Fruit fly (Drosophila melanogaster) whole organism, wandering third instar larva: ENCODE data around the gene CG34316.

Experiments
- Abd-B ChIP-seq: fragments of >200 bp; optimal IDR thresholded peaks from 2 replicates; lab custom pipeline; 2017; ENCODE audit warnings: missing biosample characterization, missing genetic modification characterization
- CG9705 ChIP-seq: fragments of 200-800 bp; sonication (Bioruptor generic); optimal IDR thresholded peaks from 2 replicates; lab custom pipeline; 2018; ENCODE audit warnings: missing biosample characterization, mild to moderate bottlenecking, missing genetic modification characterization
- CrebA ChIP-seq: fragments of 200-800 bp; sonication (Bioruptor generic); optimal IDR thresholded peaks from 2 replicates; lab custom pipeline; 2016; ENCODE audit warnings: missing biosample characterization, mild to moderate bottlenecking, missing genetic modification characterization, borderline replicate concordance
- Dfd ChIP-seq: fragments of >200 bp; optimal IDR thresholded peaks from 2 replicates; lab custom pipeline; 2017; ENCODE audit warnings: missing biosample characterization, missing genetic modification characterization
- Dif ChIP-seq: fragments of 200-275, 200-300 bp; sonication (Bioruptor generic); optimal IDR thresholded peaks from 2 replicates; lab custom pipeline; 2018; ENCODE audit warnings: missing biosample characterization, missing genetic modification characterization; ENCODE audit not compliant: partially characterized antibody
- GATAd ChIP-seq: sonication (Bioruptor generic); optimal IDR thresholded peaks from 2 replicates; lab custom pipeline; 2016; ENCODE audit warnings: missing biosample characterization, missing genetic modification characterization
- HLH106 ChIP-seq: fragments of 200-800 bp; optimal IDR thresholded peaks from 3 replicates; lab custom pipeline; 2019; ENCODE audit warnings: missing biosample characterization, mild to moderate bottlenecking, missing genetic modification characterization, moderate library complexity
- Hr78 ChIP-seq: fragments of >200 bp; optimal IDR thresholded peaks from 2 replicates; lab custom pipeline; 2017; ENCODE audit warnings: missing biosample characterization, missing genetic modification characterization
- Hr83 ChIP-seq: fragments of 200-300 bp; sonication (Bioruptor generic); optimal IDR thresholded peaks from 2 replicates; lab custom pipeline; 2016; ENCODE audit warnings: missing biosample characterization, mild to moderate bottlenecking, missing genetic modification characterization, moderate library complexity; ENCODE audit not compliant: poor library complexity, severe bottlenecking
- Jra ChIP-seq: sonication (Bioruptor generic); optimal IDR thresholded peaks from 2 replicates; lab custom pipeline; 2016; ENCODE audit warnings: missing biosample characterization, missing genetic modification characterization
- Myc ChIP-seq: fragments of >200 bp; optimal IDR thresholded peaks from 2 replicates; lab custom pipeline; 2017
- N ChIP-seq: fragments of >200 bp; optimal IDR thresholded peaks from 2 replicates; lab custom pipeline; 2018; ENCODE audit warnings: missing biosample characterization, missing external identifiers, missing genetic modification characterization
- OdsH ChIP-seq: fragments of 200-800 bp; sonication (Bioruptor generic); optimal IDR thresholded peaks from 2 replicates; lab custom pipeline; 2016; ENCODE audit warnings: missing biosample characterization, mild to moderate bottlenecking, missing genetic modification characterization
- Rel ChIP-seq, 2 experiments: fragments of 200-800 bp; sonication (Bioruptor generic) in 1 of 2; optimal IDR thresholded peaks; 2 replicates in 1 of 2; 3 replicates in 1 of 2; lab custom pipeline; 2016 to 2019; ENCODE audit warnings: mild to moderate bottlenecking in 2 of 2, missing biosample characterization in 2 of 2, missing genetic modification characterization in 2 of 2, moderate library complexity in 1 of 2
- Sp1 ChIP-seq: fragments of 200-800 bp; sonication (Bioruptor generic); optimal IDR thresholded peaks from 3 replicates; lab custom pipeline; 2019; ENCODE audit warnings: missing biosample characterization, mild to moderate bottlenecking, missing genetic modification characterization, moderate library complexity
- Vsx2 ChIP-seq: fragments of 200-300, 225-300 bp; sonication (Bioruptor generic); optimal IDR thresholded peaks from 2 replicates; lab custom pipeline; 2018; ENCODE audit warnings: missing biosample characterization, missing genetic modification characterization; ENCODE audit not compliant: partially characterized antibody
- br ChIP-seq: fragments of 200-800 bp; sonication (Bioruptor generic); optimal IDR thresholded peaks from 2 replicates; lab custom pipeline; 2016; ENCODE audit warnings: missing biosample characterization, missing genetic modification characterization
- dmrt93B ChIP-seq: fragments of 200-800 bp; sonication (Bioruptor generic); optimal IDR thresholded peaks from 2 replicates; lab custom pipeline; 2018; ENCODE audit warnings: missing biosample characterization, mild to moderate bottlenecking, missing genetic modification characterization
- dsf ChIP-seq: sonication (Bioruptor generic); optimal IDR thresholded peaks from 2 replicates; lab custom pipeline; 2016; ENCODE audit warnings: missing biosample characterization, missing genetic modification characterization, borderline replicate concordance
- ey ChIP-seq: fragments of 200-800 bp; sonication (Bioruptor generic); optimal IDR thresholded peaks from 2 replicates; lab custom pipeline; 2016; ENCODE audit warnings: missing biosample characterization, missing genetic modification characterization
- foxo ChIP-seq, 2 experiments: fragments of 200-800 bp; sonication (Bioruptor generic); optimal IDR thresholded peaks; 2 replicates in 1 of 2; 3 replicates in 1 of 2; lab custom pipeline; 2016 to 2017; ENCODE audit warnings: missing biosample characterization in 2 of 2, missing genetic modification characterization in 2 of 2
- fru ChIP-seq: fragments of 200-800 bp; sonication (Bioruptor generic); optimal IDR thresholded peaks from 3 replicates; lab custom pipeline; 2016; ENCODE audit warnings: missing biosample characterization, mild to moderate bottlenecking, missing genetic modification characterization
- h ChIP-seq: fragments of 200-800 bp; sonication (Bioruptor generic); optimal IDR thresholded peaks from 3 replicates; lab custom pipeline; 2016; ENCODE audit warnings: missing biosample characterization, mild to moderate bottlenecking, missing genetic modification characterization
- jim ChIP-seq: fragments of 175-275, 200-325 bp; sonication (Bioruptor generic); optimal IDR thresholded peaks from 2 replicates; lab custom pipeline; 2016; ENCODE audit warnings: missing biosample characterization, mild to moderate bottlenecking, missing genetic modification characterization
- lola ChIP-seq: fragments of >200 bp; optimal IDR thresholded peaks from 2 replicates; lab custom pipeline; 2017; ENCODE audit warnings: missing biosample characterization, missing genetic modification characterization
- pan ChIP-seq: fragments of >200 bp; optimal IDR thresholded peaks from 2 replicates; lab custom pipeline; 2017
- psq ChIP-seq: fragments of 200-800 bp; sonication (Bioruptor generic); optimal IDR thresholded peaks from 3 replicates; lab custom pipeline; 2017; ENCODE audit warnings: missing biosample characterization, mild to moderate bottlenecking, missing genetic modification characterization, moderate library complexity
- rgr ChIP-seq: fragments of 200-800 bp; sonication (Bioruptor generic); optimal IDR thresholded peaks from 3 replicates; lab custom pipeline; 2016; ENCODE audit warnings: missing biosample characterization, mild to moderate bottlenecking, missing genetic modification characterization
- sage ChIP-seq: fragments of 200-800 bp; sonication (Bioruptor generic); optimal IDR thresholded peaks from 2 replicates; lab custom pipeline; 2016; ENCODE audit warnings: missing biosample characterization, mild to moderate bottlenecking, missing genetic modification characterization
- sv ChIP-seq: fragments of 200-800 bp; sonication (Bioruptor generic); optimal IDR thresholded peaks from 3 replicates; lab custom pipeline; 2016; ENCODE audit warnings: missing biosample characterization, missing genetic modification characterization
- tai ChIP-seq: sonication (Bioruptor generic); optimal IDR thresholded peaks from 2 replicates; lab custom pipeline; 2016; ENCODE audit warnings: missing biosample characterization, missing genetic modification characterization
- usp ChIP-seq: fragments of >200 bp; optimal IDR thresholded peaks from 2 replicates; lab custom pipeline; 2017; ENCODE audit warnings: missing biosample characterization, missing genetic modification characterization

The CG34316 gene

dm6 chr3R:15262710-15263672, 32.6 kb downstream of the CG34316 start, which contains the start of the genes eIF2gamma and Set:
Gene eIF2gamma, minus strand, starts transcription at chr3R:15263458.
Gene Set, plus strand, starts transcription at chr3R:15263552.
- TF ChIP-seq Myc (lab: Kevin White, UChicago) (peak; percentile 10), br (GFP tag; lab: Kevin White, UChicago) (no peak), HLH106 (tag; lab: Kevin White, UChicago) (peak; percentile 33), Hr83 (GFP tag; lab: Kevin White, UChicago) (peak; percentile 92), Rel (GFP tag; optimal IDR thresholded peaks at IDR 0.05; lab: Kevin White, UChicago) (no peak), Rel (tag; optimal IDR thresholded peaks at IDR 0.05; lab: Kevin White, UChicago) (peak; percentile 54), GATAd (GFP tag; lab: Kevin White, UChicago) (no peak), CG9705 (GFP tag; lab: Kevin White, UChicago) (peak; percentile 3), jim (GFP tag; lab: Kevin White, UChicago) (peak; percentile 25), psq (GFP tag; lab: Kevin White, UChicago) (peak; percentile 14), Dif (no peak), h (GFP tag; lab: Kevin White, UChicago) (no peak), ey (GFP tag; lab: Kevin White, UChicago) (peak; percentile 42), Jra (no peak), Hr78 (GFP tag; lab: Kevin White, UChicago) (no peak), OdsH (GFP tag; lab: Kevin White, UChicago) (peak; percentile 21), dsf (GFP tag; lab: Kevin White, UChicago) (no peak)

dm6 chr3R:15263946-15264345, 33.6 kb downstream of the CG34316 start:
- no peak for TF ChIP-seq Myc (lab: Kevin White, UChicago)
- no peak for TF ChIP-seq dsf (GFP tag; lab: Kevin White, UChicago)
- no peak for TF ChIP-seq OdsH (GFP tag; lab: Kevin White, UChicago)
- TF ChIP-seq Vsx2 (GFP tag; lab: Kevin White, UChicago), result no peak
- TF ChIP-seq psq (GFP tag; lab: Kevin White, UChicago), result no peak
- no peak for TF ChIP-seq usp (GFP tag; lab: Kevin White, UChicago)
- no peak for TF ChIP-seq Hr78 (GFP tag; lab: Kevin White, UChicago)
- TF ChIP-seq Abd-B (GFP tag; lab: Kevin White, UChicago), result no peak
- TF ChIP-seq CrebA (GFP tag; lab: Kevin White, UChicago), result no peak
- TF ChIP-seq dmrt93B, result no peak
- TF ChIP-seq N (GFP tag; lab: Kevin White, UChicago), result no peak
- no peak for TF ChIP-seq tai (GFP tag; lab: Kevin White, UChicago)
- TF ChIP-seq HLH106 (tag; lab: Kevin White, UChicago), result no peak
- TF ChIP-seq h (GFP tag; lab: Kevin White, UChicago), result no peak

- TF ChIP-seq CG9705 (GFP tag; lab: Kevin White, UChicago), result no peak
- no peak for TF ChIP-seq sv (GFP tag; lab: Kevin White, UChicago)
- TF ChIP-seq Myc (lab: Kevin White, UChicago), result peak; percentile 73
- no peak for TF ChIP-seq Dfd (GFP tag; lab: Kevin White, UChicago)
- TF ChIP-seq ey (GFP tag; lab: Kevin White, UChicago), result no peak
- no peak for TF ChIP-seq pan (lab: Kevin White, UChicago)
- TF ChIP-seq HLH106 (tag; lab: Kevin White, UChicago), result peak; percentile 27
- TF ChIP-seq dsf (GFP tag; lab: Kevin White, UChicago), result no peak
- TF ChIP-seq OdsH (GFP tag; lab: Kevin White, UChicago), result no peak
- TF ChIP-seq fru (GFP tag; lab: Kevin White, UChicago), result no peak
- TF ChIP-seq rgr (GFP tag; lab: Kevin White, UChicago), result no peak
- TF ChIP-seq N (GFP tag; lab: Kevin White, UChicago), result no peak
- TF ChIP-seq Abd-B (GFP tag; lab: Kevin White, UChicago), result no peak
- TF ChIP-seq GATAd (GFP tag; lab: Kevin White, UChicago), result no peak
- no peak for TF ChIP-seq usp (GFP tag; lab: Kevin White, UChicago)
- peak; percentile 28 for TF ChIP-seq Sp1
- no peak for TF ChIP-seq Rel (GFP tag; optimal IDR thresholded peaks at IDR 0.05; lab: Kevin White, UChicago)
- TF ChIP-seq Rel (tag; optimal IDR thresholded peaks at IDR 0.05; lab: Kevin White, UChicago), result peak; percentile 43
- no peak for TF ChIP-seq sage (GFP tag; lab: Kevin White, UChicago)
- no peak for TF ChIP-seq foxo (GFP tag; optimal IDR thresholded peaks at IDR 0.05; lab: Kevin White, UChicago)
- TF ChIP-seq lola (GFP tag; lab: Kevin White, UChicago), result no peak
- no peak for TF ChIP-seq Dif
- TF ChIP-seq, all 38 proteins: peak for 4
These were observed 35.1 kb downstream of the CG34316 start, which contains the start of gene ATPsynO for dm6 chr3R:15265406-15266040. Gene ATPsynO, plus strand, starts transcription at chr3R:15265591.
